Fruit fly (Drosophila melanogaster) whole organism, adult: ENCODE data around the gene CG4042.

Experiments used
- CG33017 ChIP-seq: fragments of 200-800 bp; sonication (Bioruptor generic); optimal IDR thresholded peaks from 2 replicates; lab custom pipeline; 2018; ENCODE audit warnings: missing biosample characterization, mild to moderate bottlenecking, missing genetic modification characterization, moderate library complexity
- CG5204 ChIP-seq: fragments of 200-800 bp; sonication (Bioruptor generic); optimal IDR thresholded peaks from 2 replicates; lab custom pipeline; 2016; ENCODE audit warnings: missing biosample characterization, missing genetic modification characterization
- CG7045 ChIP-seq: fragments of 200-800 bp; sonication (Bioruptor generic); optimal IDR thresholded peaks from 2 replicates; lab custom pipeline; 2017; ENCODE audit warnings: missing biosample characterization, mild to moderate bottlenecking, missing genetic modification characterization
- Crg-1 ChIP-seq: fragments of 200-800 bp; sonication (Bioruptor generic); optimal IDR thresholded peaks from 2 replicates; lab custom pipeline; 2016; ENCODE audit warnings: missing biosample characterization, missing genetic modification characterization
- kay ChIP-seq: fragments of 200-800 bp; sonication (Bioruptor generic); peaks from one replicate; lab custom pipeline; 2016; ENCODE audit warnings: missing biosample characterization, missing genetic modification characterization, borderline replicate concordance

DNA sequence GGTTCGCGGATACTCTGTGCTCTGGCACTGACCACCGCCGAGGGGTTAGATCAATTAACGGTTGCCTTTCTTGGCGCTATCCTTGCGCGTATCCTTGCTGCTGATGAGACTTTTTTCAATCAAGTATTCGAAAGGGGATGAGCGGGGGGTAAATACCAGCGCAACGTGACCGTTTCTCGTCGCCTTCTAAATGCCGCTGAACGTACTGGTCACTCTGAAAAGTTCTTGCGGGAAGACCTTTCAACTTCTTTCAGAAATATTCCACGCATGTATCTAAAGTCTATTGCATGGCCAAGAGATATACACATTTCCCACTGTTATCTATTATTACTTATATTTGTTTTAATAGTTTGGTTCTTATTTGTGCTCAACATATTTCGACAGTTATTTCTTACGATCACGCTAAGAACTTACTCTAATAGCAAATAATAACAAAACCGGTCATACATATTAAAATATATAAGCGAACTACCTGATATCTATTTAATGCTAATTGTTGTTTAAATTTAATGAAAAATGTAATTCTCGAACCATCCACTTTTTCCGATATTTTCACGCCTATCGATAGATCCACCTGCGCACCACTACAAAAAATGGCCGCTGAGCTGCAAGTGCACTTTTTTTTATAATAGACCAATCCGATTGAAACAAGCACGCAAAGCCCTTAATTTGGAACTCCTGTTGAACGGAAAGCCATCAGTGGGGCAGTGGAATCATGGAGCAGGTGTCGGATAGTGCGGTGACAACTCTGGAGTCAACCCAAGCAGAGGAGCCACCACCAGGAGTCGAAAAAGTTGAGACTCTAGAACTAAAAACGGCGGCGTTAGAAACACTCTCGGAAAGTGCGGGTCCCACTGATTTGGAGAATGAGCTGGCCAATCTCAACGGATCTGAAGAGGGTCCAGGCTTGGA lies 38.0 kb upstream of the CG4042 start, which contains the start of the genes CG3634 and HIPP1:
- no peak for TF ChIP-seq CG5204
- no peak for TF ChIP-seq CG7045 (GFP tag; lab: Kevin White, UChicago)
- TF ChIP-seq Crg-1 (GFP tag; lab: Kevin White, UChicago), result no peak
- TF ChIP-seq CG33017, result no peak
- no peak for TF ChIP-seq kay (GFP tag; lab: Kevin White, UChicago)
